Fruit fly (Drosophila melanogaster) whole organism, wandering third instar larva: ENCODE measurements around the gene Tsp29Fb.

Experiments
- Abd-B ChIP-seq: fragments of >200 bp; optimal IDR thresholded peaks from 2 replicates; lab custom pipeline; 2017; ENCODE audit warnings: missing biosample characterization, missing genetic modification characterization
- Dfd ChIP-seq: fragments of >200 bp; optimal IDR thresholded peaks from 2 replicates; lab custom pipeline; 2017; ENCODE audit warnings: missing biosample characterization, missing genetic modification characterization
- Dif ChIP-seq: fragments of 200-275, 200-300 bp; sonication (Bioruptor generic); optimal IDR thresholded peaks from 2 replicates; lab custom pipeline; 2018; ENCODE audit warnings: missing biosample characterization, missing genetic modification characterization; ENCODE audit not compliant: partially characterized antibody
- Hr78 ChIP-seq: fragments of >200 bp; optimal IDR thresholded peaks from 2 replicates; lab custom pipeline; 2017; ENCODE audit warnings: missing biosample characterization, missing genetic modification characterization
- Myc ChIP-seq: fragments of >200 bp; optimal IDR thresholded peaks from 2 replicates; lab custom pipeline; 2017
- OdsH ChIP-seq: fragments of 200-800 bp; sonication (Bioruptor generic); optimal IDR thresholded peaks from 2 replicates; lab custom pipeline; 2016; ENCODE audit warnings: missing biosample characterization, mild to moderate bottlenecking, missing genetic modification characterization
- Rel ChIP-seq, 2 experiments: fragments of 200-800 bp; sonication (Bioruptor generic) in 1 of 2; optimal IDR thresholded peaks; 2 replicates in 1 of 2; 3 replicates in 1 of 2; lab custom pipeline; 2016 to 2019; ENCODE audit warnings: mild to moderate bottlenecking in 2 of 2, missing biosample characterization in 2 of 2, missing genetic modification characterization in 2 of 2, moderate library complexity in 1 of 2
- Sp1 ChIP-seq: fragments of 200-800 bp; sonication (Bioruptor generic); optimal IDR thresholded peaks from 3 replicates; lab custom pipeline; 2019; ENCODE audit warnings: missing biosample characterization, mild to moderate bottlenecking, missing genetic modification characterization, moderate library complexity
- brk ChIP-seq: fragments of 200-800 bp; sonication (Bioruptor generic); optimal IDR thresholded peaks from 2 replicates; lab custom pipeline; 2016; ENCODE audit warnings: missing biosample characterization, mild to moderate bottlenecking, missing genetic modification characterization
- foxo ChIP-seq, 2 experiments: fragments of 200-800 bp; sonication (Bioruptor generic); optimal IDR thresholded peaks; 2 replicates in 1 of 2; 3 replicates in 1 of 2; lab custom pipeline; 2016 to 2017; ENCODE audit warnings: missing biosample characterization in 2 of 2, missing genetic modification characterization in 2 of 2
- h ChIP-seq: fragments of 200-800 bp; sonication (Bioruptor generic); optimal IDR thresholded peaks from 3 replicates; lab custom pipeline; 2016; ENCODE audit warnings: missing biosample characterization, mild to moderate bottlenecking, missing genetic modification characterization
- pan ChIP-seq: fragments of >200 bp; optimal IDR thresholded peaks from 2 replicates; lab custom pipeline; 2017
- sv ChIP-seq: fragments of 200-800 bp; sonication (Bioruptor generic); optimal IDR thresholded peaks from 3 replicates; lab custom pipeline; 2016; ENCODE audit warnings: missing biosample characterization, missing genetic modification characterization
- usp ChIP-seq: fragments of >200 bp; optimal IDR thresholded peaks from 2 replicates; lab custom pipeline; 2017; ENCODE audit warnings: missing biosample characterization, missing genetic modification characterization

dm6 chr2L:8962254-8962653 is 25.1 kb downstream of the Tsp29Fb start, which contains the start of the genes CG9525 and CG32985:
- TF ChIP-seq Sp1 (GFP tag; lab: Kevin White, UChicago) (no peak), Myc (no peak), Hr78 (no peak), foxo (GFP tag; optimal IDR thresholded peaks at IDR 0.05; lab: Kevin White, UChicago) (no peak), usp (GFP tag; lab: Kevin White, UChicago) (no peak), Rel (GFP tag; optimal IDR thresholded peaks at IDR 0.05; lab: Kevin White, UChicago) (no peak), Rel (tag; optimal IDR thresholded peaks at IDR 0.05; lab: Kevin White, UChicago) (no peak), pan (lab: Kevin White, UChicago) (no peak), Abd-B (GFP tag; lab: Kevin White, UChicago) (no peak), brk (GFP tag; lab: Kevin White, UChicago) (no peak), h (no peak), OdsH (GFP tag; lab: Kevin White, UChicago) (no peak), Dif (GFP tag; lab: Kevin White, UChicago) (no peak), sv (no peak), Dfd (GFP tag; lab: Kevin White, UChicago) (no peak)
